Worm (Caenorhabditis elegans): ENCODE measurements around the gene fbxb-79.

DNA sequence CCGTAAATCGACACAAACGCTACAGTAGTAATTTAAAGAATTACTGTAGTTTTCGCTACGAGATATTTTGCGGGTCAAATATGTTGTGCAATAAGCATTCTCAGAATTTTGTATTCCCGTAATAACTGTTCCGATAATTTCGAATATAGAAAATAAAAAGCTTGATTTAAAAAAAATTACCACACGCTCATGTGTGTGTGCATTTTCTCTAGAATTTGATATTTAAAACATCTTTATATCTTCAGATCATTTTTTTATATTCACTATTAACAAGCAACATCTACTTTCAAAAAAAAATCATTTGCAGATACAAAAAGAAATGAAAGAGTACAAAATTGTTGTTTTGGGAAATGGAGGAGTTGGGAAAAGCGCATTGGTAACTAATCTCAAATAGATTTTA, 12.3 kb downstream of the fbxb-79 start, which contains the start of gene rap-3:
- TF ChIP-seq tab-1 (GFP tag; IDR thresholded peaks at IDR 0.05): no peak
- TF ChIP-seq flt-1 (GFP tag; IDR thresholded peaks at IDR 0.05): no peak
- no peak for TF ChIP-seq med-1 (GFP tag; optimal IDR thresholded peaks at IDR 0.05; ENCODE audit: insufficient read depth)
- no peak for TF ChIP-seq klf-2 (GFP tag; conservative IDR thresholded peaks at IDR 0.05)

Data from whole organism, midembryonic.